Fruit fly (Drosophila melanogaster): Measurements from ENCODE around the gene tim.

tim gene

DNA sequence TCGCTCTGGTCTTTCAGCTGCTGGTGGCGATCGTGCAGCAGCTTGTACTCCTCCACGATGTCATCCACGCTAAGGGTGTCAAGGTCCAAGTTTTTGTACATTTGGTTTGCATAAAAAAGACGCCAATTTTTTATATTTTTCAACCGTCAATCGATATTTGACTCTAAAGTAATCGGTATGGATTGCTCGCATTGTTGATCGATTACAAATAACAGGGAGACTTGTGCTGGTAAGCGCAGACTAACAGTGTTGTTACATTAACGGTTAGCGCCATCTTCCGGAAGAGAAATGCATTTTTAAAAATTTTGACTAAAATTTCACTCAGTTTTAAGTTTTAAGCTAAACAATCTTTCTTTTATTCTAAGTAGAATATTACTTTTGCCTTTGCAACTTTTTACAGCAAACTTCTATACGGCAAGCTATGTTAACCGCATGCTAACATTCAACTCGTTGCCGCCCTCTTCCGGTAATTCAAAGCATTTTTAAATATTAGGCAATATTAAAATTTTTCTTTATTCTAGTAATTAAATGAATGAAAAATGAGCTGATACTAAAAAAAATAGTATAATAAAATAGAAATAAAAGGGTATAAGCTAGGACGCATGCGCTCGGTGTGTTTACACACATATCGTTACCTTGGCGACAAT lies 22.4 kb upstream of the tim start, which contains the start of the genes Spindly and IFT57 (continued):
- TF ChIP-seq nom (GFP tag; optimal IDR thresholded peaks at IDR 0.05) (no peak), unc-4 (GFP tag; IDR thresholded peaks at IDR 0.05; ENCODE audit: partially characterized antibody) (peak; percentile 65), pfk (GFP tag; optimal IDR thresholded peaks at IDR 0.05) (no peak), CG12155 (GFP tag; optimal IDR thresholded peaks at IDR 0.05) (no peak), CG8944 (GFP tag; optimal IDR thresholded peaks at IDR 0.05) (no peak), CG32532 (GFP tag; IDR thresholded peaks at IDR 0.05) (no peak), cg (GFP tag; optimal IDR thresholded peaks at IDR 0.05) (no peak), Six4 (GFP tag; optimal IDR thresholded peaks at IDR 0.05) (no peak), tna (GFP tag; IDR thresholded peaks at IDR 0.05; ENCODE audit: partially characterized antibody) (0 out of 2 replicates have a peak, but pooled peaks have one; percentile 13), CoRest (tag; optimal IDR thresholded peaks at IDR 0.05) (peak; percentile 9), gsb (GFP tag; IDR thresholded peaks at IDR 0.05) (no peak), CG31441 (GFP tag; IDR thresholded peaks at IDR 0.05) (no peak), CTCF (GFP tag; optimal IDR thresholded peaks at IDR 0.05) (peak; percentile 95), mam (GFP tag; optimal IDR thresholded peaks at IDR 0.05) (no peak), CG1233 (GFP tag; optimal IDR thresholded peaks at IDR 0.05) (no peak), Bdp1 (GFP tag; optimal IDR thresholded peaks at IDR 0.05) (no peak), NFAT (GFP tag; IDR thresholded peaks at IDR 0.05) (no peak), dati (GFP tag; IDR thresholded peaks at IDR 0.05) (no peak), Dref (GFP tag; IDR thresholded peaks at IDR 0.05) (peak; percentile 83), CG14965 (GFP tag; optimal IDR thresholded peaks at IDR 0.05; ENCODE audit: borderline replicate concordance) (no peak), CG15696 (tag; optimal IDR thresholded peaks at IDR 0.05) (no peak), CG2116 (GFP tag; optimal IDR thresholded peaks at IDR 0.05) (peak; percentile 59), Sin3A (optimal IDR thresholded peaks at IDR 0.05) (peak; percentile 15), MESR4 (GFP tag; optimal IDR thresholded peaks at IDR 0.05) (peak; percentile 29), zen (tag; optimal IDR thresholded peaks at IDR 0.05) (no peak), zfh1 (GFP tag; IDR thresholded peaks at IDR 0.05) (no peak), CG2129 (GFP tag; IDR thresholded peaks at IDR 0.05; ENCODE audit: partially characterized antibody) (peak; percentile 36; the same call in 1 of the 2 replicates), CG11085 (GFP tag; IDR thresholded peaks at IDR 0.05) (no peak), bbx (GFP tag; IDR thresholded peaks at IDR 0.05; ENCODE audit: partially characterized antibody) (peak; percentile 68), CG8281 (tag; optimal IDR thresholded peaks at IDR 0.05) (no peak)

DNA sequence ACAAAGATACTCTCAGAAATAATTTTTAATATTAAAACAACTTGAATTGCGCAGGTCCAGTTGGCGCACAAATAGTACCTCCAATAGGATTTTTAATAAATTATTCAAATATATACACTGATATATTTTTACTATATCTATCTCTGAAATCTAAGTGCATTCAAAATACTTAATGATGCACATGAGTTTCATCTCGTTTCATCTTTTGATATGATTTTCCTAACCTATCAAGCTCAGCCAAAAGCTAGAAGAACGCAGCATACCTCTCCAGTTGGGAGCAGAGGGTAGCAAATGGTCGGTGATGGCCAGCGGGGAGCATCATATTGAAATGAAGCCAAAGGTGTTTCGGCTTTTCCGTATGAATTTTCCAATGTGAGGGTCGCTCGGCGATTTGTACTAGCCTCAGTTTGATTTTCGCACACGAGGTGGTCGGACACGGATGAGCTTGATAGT lies 16.8 kb upstream of the tim start, which contains the start of gene CG8852:
CG8852 (plus strand) TSS at position 403 of the 453 bp plus-strand sequence.
- TF ChIP-seq CG6689 (GFP tag; IDR thresholded peaks at IDR 0.05) (peak; percentile 35), E2f2 (GFP tag; IDR thresholded peaks at IDR 0.05) (0 out of 2 replicates have a peak, but pooled peaks have one; percentile 34), CG32532 (GFP tag; IDR thresholded peaks at IDR 0.05) (peak; percentile 58), CG11093 (GFP tag; IDR thresholded peaks at IDR 0.05) (0 out of 3 replicates have a peak, but pooled peaks have one; percentile 8), al (GFP tag; IDR thresholded peaks at IDR 0.05) (peak; percentile 50; the same call in 1 of the 2 replicates), ind (GFP tag; optimal IDR thresholded peaks at IDR 0.05) (peak; percentile 30), Mad (GFP tag; optimal IDR thresholded peaks at IDR 0.05) (no peak), jing (GFP tag; optimal IDR thresholded peaks at IDR 0.05) (no peak), CoRest (tag; optimal IDR thresholded peaks at IDR 0.05) (no peak), trem (tag; optimal IDR thresholded peaks at IDR 0.05) (no peak), sima (GFP tag; optimal IDR thresholded peaks at IDR 0.05) (no peak), hkb (optimal IDR thresholded peaks at IDR 0.05) (no peak), hkb (GFP tag; IDR thresholded peaks at IDR 0.05) (peak; percentile 33; the same call in 1 of the 2 replicates), Dbx (GFP tag; IDR thresholded peaks at IDR 0.05) (0 out of 3 replicates have a peak, but pooled peaks have one; percentile 17), CG4617 (GFP tag; optimal IDR thresholded peaks at IDR 0.05; ENCODE audit: borderline replicate concordance) (no peak), Meics (GFP tag; optimal IDR thresholded peaks at IDR 0.05) (peak; percentile 31), ro (GFP tag; IDR thresholded peaks at IDR 0.05) (no peak), Blimp-1 (GFP tag; optimal IDR thresholded peaks at IDR 0.05) (no peak), CG7271 (tag; optimal IDR thresholded peaks at IDR 0.05) (no peak), mam (GFP tag; optimal IDR thresholded peaks at IDR 0.05) (no peak), CG12659 (GFP tag; optimal IDR thresholded peaks at IDR 0.05) (no peak), Xbp1 (GFP tag; optimal IDR thresholded peaks at IDR 0.05) (peak; percentile 34), CG9727 (GFP tag; optimal IDR thresholded peaks at IDR 0.05) (no peak), Awh (GFP tag; IDR thresholded peaks at IDR 0.05) (no peak)
